Worm (Caenorhabditis elegans): ENCODE measurements around the gene R160.14.

- no peak for TF ChIP-seq W03F9.2 (tag; optimal IDR thresholded peaks at IDR 0.05)
- TF ChIP-seq dao-5 (tag; optimal IDR thresholded peaks at IDR 0.05) = no peak
These were observed 19.8 kb upstream of the R160.14 start for ce11 chrX:4391680-4392079.
